Worm (Caenorhabditis elegans) whole organism, L2 larva: ENCODE data around the gene txt-18.

Source experiments
- ama-1 ChIP-seq: fragments of 150-350 bp; optimal IDR thresholded peaks from 2 replicates; lab custom pipeline; 2018; ENCODE audit warnings: inconsistent platforms
- elt-3 ChIP-seq: sonication (generic microtip); optimal IDR thresholded peaks from 2 replicates; lab custom pipeline; 2017; ENCODE audit warnings: missing biosample characterization, missing genetic modification characterization
- fos-1 ChIP-seq: fragments of 150-350 bp; optimal IDR thresholded peaks from 2 replicates; lab custom pipeline; 2014; ENCODE audit warnings: missing biosample characterization, missing genetic modification characterization
- lsy-2 ChIP-seq, 2 experiments: fragments of 150-350 bp in 1 of 2; sonication (generic microtip) in 1 of 2; optimal IDR thresholded peaks; 2 replicates each; lab custom pipeline; 2014 to 2017; ENCODE audit warnings: missing biosample characterization in 2 of 2, missing genetic modification characterization in 2 of 2
- mab-5 ChIP-seq: fragments of 150-350 bp; optimal IDR thresholded peaks from 2 replicates; lab custom pipeline; 2014; ENCODE audit warnings: missing biosample characterization, missing genetic modification characterization
- unc-39 ChIP-seq: fragments of 150-350 bp; optimal IDR thresholded peaks from 2 replicates; lab custom pipeline; 2014; ENCODE audit warnings: missing biosample characterization, missing genetic modification characterization
- unc-62 ChIP-seq: fragments of 150-350 bp; optimal IDR thresholded peaks from 2 replicates; lab custom pipeline; 2014; ENCODE audit warnings: missing biosample characterization, missing genetic modification reagents, missing genetic modification characterization

DNA sequence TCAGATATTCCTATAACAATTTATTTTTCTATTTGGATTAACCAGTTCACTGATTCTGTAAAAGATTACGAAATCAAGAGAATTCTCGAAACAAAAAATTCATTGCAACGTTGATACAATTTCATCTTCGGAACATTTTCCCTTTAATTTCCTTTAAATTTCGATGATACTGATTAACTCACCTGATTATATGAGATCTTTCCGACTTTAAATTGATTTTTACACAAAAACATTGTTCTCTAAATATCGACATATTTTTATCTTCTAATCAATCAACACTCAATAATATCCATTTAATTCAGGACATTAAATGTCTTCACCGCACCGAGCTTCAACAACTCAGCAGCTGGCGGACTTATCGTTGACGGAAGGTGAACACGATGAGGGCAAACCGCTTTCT is 27.1 kb downstream of the txt-18 start, which contains the start of gene lin-23:
- TF ChIP-seq ama-1 (lab: Kevin White, UChicago): no peak
- TF ChIP-seq fos-1 (tag; lab: Kevin White, UChicago): no peak
- no peak for TF ChIP-seq unc-62
- TF ChIP-seq lsy-2 (tag; optimal IDR thresholded peaks at IDR 0.05; lab: Kevin White, UChicago): no peak
- TF ChIP-seq unc-39 (tag; lab: Kevin White, UChicago): no peak
- no peak for TF ChIP-seq mab-5 (tag; lab: Kevin White, UChicago)
- TF ChIP-seq elt-3 (tag; lab: Kevin White, UChicago): no peak
